Worm (Caenorhabditis elegans): ENCODE data around the gene F13E9.19.

The F13E9.19 gene

DNA sequence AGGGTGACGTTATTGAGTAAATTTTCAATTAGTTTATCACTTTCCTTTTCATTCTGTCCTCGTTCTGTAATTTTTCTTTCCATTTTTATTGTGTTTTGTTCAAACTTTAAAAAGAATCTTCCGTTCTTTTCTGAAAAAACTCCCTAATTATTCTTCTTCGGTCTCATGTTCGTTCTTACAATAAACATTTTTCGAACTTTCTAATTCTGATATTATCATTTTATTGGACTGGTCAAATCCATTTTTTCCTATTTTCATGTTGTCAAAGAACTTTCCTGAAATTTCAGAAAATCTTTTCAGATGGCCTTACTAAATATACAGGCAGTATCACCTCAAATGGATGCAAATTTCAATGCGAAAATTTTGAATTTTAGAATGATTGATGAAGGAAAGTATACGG is 35.2 kb upstream of the F13E9.19 start, which contains the start of gene nish-1:
TSS of gene nish-1 (plus strand) at position 301 of the 400 bp plus-strand sequence.
- TF ChIP-seq F57A8.1 (GFP tag; optimal IDR thresholded peaks at IDR 0.05) (no peak), ztf-28 (GFP tag; IDR thresholded peaks at IDR 0.05) (no peak), cebp-2 (GFP tag; IDR thresholded peaks at IDR 0.05) (no peak), ztf-22 (GFP tag; optimal IDR thresholded peaks at IDR 0.05) (no peak), nhr-120 (GFP tag; IDR thresholded peaks at IDR 0.05) (no peak), him-1 (tag; optimal IDR thresholded peaks at IDR 0.05) (no peak), fkh-3 (tag; optimal IDR thresholded peaks at IDR 0.05) (no peak), ama-1 (optimal IDR thresholded peaks at IDR 0.05) (no peak), ama-1 (GFP tag; optimal IDR thresholded peaks at IDR 0.05) (no peak)

DNA sequence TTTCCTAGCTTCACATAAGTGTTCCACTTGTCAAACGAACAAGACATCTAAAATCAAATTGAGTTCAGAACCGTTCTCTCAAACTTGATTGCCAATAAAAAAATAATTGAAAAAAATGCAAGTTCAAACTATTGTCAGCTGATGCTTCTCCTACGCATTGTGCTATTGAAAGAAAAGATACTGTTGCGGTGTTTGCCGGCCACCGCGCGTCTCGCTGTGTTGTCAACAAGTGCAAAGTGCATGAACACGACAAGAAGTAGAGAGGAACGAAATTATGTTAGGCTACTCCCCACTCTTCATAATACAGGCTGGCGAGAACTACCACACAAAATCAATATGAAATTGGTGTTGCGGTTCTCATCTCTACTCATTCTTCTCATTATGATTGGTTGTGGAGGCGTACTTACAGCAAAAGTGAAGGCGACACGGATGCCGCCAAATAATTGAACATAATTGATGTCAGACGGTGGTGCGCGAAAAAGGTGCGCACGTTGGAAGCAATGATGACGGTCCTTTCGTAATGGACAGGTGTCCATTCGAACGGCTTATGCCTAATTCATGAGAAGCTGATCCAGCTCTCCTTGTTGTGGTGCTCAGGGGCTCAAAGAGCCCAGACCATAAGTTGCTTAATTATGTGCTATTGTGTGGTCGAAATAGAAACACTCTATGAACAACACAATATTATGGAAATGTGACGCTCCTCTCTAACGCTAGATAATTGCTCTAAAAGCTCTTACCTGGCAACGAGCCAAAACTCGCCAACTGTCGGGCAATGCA is 31.6 kb upstream of the F13E9.19 start:
- TF ChIP-seq tlf-1 (GFP tag; optimal IDR thresholded peaks at IDR 0.05) (no peak), zim-3 (tag; optimal IDR thresholded peaks at IDR 0.05) (no peak), snpc-1.1 (tag; optimal IDR thresholded peaks at IDR 0.05; ENCODE audit: insufficient read depth) (no peak), him-1 (tag; optimal IDR thresholded peaks at IDR 0.05) (no peak), ekl-4 (GFP tag; IDR thresholded peaks at IDR 0.05) (no peak), lin-35 (GFP tag; optimal IDR thresholded peaks at IDR 0.05) (no peak), B0336.3 (GFP tag; IDR thresholded peaks at IDR 0.05) (no peak), tbx-9 (tag; optimal IDR thresholded peaks at IDR 0.05; ENCODE audit: borderline replicate concordance) (no peak), F57C9.4 (tag; optimal IDR thresholded peaks at IDR 0.05) (no peak)

DNA sequence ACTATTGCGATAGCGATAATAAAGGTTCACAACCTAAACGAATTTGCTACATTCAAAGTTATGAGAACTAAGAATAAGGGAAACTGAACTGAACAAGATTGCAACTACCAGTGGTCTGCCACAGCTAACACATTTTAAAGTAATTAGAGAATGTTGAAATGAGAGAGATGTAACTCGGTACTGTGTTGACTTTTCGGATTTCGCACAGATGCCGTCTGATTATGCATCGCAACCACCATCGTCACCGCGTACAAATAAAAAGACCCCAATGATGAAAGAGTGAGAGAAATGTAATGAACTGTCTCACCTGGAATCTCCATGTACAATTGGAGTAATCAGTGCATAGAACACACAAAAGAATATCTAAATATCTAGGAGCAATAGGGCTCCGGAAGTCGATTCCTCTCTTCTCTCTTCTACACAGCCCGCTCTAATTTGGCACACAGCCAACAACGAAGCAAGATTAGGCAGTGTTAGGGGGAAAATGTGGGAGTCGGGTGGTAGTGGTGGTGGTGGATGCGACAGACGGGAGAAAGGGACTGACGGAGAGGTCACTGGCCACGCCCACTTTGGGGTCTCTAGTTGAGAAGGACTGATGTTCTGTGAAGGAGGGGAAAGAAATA is 30.5 kb upstream of the F13E9.19 start, which contains the start of gene F13E9.11:
TSS of gene F13E9.11 (minus strand) at position 507 of the 623 bp plus-strand sequence.
- TF ChIP-seq aptf-3 (GFP tag; IDR thresholded peaks at IDR 0.05) (no peak), lir-1 (GFP tag; conservative IDR thresholded peaks at IDR 0.05) (no peak), nfya-2 (GFP tag; IDR thresholded peaks at IDR 0.05) (no peak), Y79H2A.3 (GFP tag; conservative IDR thresholded peaks at IDR 0.05) (no peak), T07F8.4 (tag; optimal IDR thresholded peaks at IDR 0.05) (no peak)

DNA sequence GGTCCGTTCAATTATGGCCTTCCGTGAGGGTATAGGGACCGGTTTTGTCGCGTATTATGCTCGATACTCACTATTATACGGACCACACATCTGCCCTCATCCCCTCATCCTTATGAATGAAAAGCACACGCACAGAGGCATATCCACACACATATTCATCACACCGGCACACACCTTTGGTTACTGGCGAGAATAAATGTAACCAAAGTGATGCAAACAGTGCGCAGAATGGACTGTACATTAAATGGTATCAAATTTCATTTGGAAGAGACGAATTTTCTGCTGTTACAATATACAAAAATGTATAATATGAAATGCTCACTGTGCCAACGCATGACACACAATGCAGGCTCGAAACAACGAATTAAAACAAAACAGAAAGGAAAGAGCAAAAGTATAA is 29.6 kb upstream of the F13E9.19 start:
- TF ChIP-seq ceh-40 (GFP tag; IDR thresholded peaks at IDR 0.05) (no peak), dox-1 (GFP tag; IDR thresholded peaks at IDR 0.05) (no peak)

DNA sequence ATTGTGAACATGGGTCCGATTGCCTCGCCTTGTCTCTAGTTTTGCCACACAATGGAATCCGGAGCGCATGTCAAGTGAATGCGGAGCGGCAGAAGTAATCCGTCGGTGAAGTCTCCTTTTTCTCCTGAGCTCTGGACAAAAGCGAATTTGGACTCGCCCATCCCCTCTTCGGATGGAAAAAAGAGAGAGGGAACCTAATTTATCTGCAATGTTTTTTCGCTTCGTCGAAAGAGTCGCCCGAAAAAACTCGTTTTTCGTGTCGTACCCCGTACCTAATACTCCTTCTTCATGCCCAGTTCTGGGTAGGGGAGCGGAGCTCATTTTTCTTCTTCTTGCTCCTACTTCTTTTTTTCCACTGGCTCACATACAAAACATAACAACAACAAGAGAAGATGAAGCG is 29.0 kb upstream of the F13E9.19 start:
- TF ChIP-seq madf-3 (GFP tag; IDR thresholded peaks at IDR 0.05) (no peak), ceh-91 (GFP tag; IDR thresholded peaks at IDR 0.05) (no peak), die-1 (tag; optimal IDR thresholded peaks at IDR 0.05) (no peak), mes-4 (tag; optimal IDR thresholded peaks at IDR 0.05) (no peak), aptf-3 (GFP tag; IDR thresholded peaks at IDR 0.05) (no peak), nhr-120 (GFP tag; IDR thresholded peaks at IDR 0.05) (no peak), attf-3 (GFP tag; conservative IDR thresholded peaks at IDR 0.05) (no peak)

DNA sequence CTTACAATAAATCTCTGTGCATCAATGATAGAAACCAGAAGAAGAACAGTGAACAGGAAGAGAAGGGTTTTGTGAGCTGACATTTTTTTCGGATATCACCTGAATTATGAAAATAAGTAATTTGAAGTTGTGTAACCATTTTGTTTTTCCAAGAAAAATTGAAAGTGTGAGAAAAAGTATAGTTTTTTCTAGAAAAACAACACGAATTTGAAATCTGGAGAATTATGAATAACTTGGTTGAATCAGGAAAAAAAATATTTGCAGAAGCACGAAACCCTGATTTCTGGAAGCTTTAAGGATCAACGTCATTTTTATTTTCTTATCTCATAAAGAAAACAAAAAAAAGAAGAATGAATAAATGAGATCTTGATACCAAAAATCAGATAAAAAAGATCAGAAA is 24.7 kb upstream of the F13E9.19 start, which contains the start of gene F13E9.12:
TSS of gene F13E9.12 (minus strand) at position 101 of the 400 bp plus-strand sequence.
- TF ChIP-seq egl-18 (GFP tag; IDR thresholded peaks at IDR 0.05) (no peak), hsf-1 (GFP tag; IDR thresholded peaks at IDR 0.05) (no peak), fkh-3 (tag; optimal IDR thresholded peaks at IDR 0.05) (no peak), madf-3 (GFP tag; IDR thresholded peaks at IDR 0.05) (no peak), ceh-27 (GFP tag; optimal IDR thresholded peaks at IDR 0.05) (no peak), F49E8.2 (tag; optimal IDR thresholded peaks at IDR 0.05; ENCODE audit: insufficient read depth) (no peak), Y53F4B.3 (GFP tag; IDR thresholded peaks at IDR 0.05) (no peak), aptf-3 (GFP tag; IDR thresholded peaks at IDR 0.05) (no peak), rpc-1 (optimal IDR thresholded peaks at IDR 0.05) (no peak), rpc-1 (tag; optimal IDR thresholded peaks at IDR 0.05) (no peak)

Measured in whole organism, young adult.